Fruit fly (Drosophila melanogaster): Measurements from ENCODE around the gene CG16719.

DNA sequence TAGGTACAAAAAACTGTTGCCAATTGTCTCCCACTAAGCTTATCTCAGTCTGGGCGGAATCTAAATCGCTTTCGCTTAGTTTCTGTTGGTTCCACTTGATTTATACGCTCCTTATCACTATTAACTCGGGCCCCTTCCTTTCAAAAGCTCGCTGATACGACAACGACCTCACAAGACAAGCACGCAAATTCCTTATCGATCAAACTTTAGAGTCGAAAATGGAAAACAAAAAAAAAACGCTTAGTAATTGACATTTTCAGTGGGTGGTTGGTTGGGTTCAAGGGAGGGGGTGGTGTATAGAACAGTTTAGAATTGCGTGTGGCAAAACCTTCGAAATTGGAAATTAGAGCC lies 6.5 kb downstream of the CG16719 start:
- TF ChIP-seq Snoo (tag; optimal IDR thresholded peaks at IDR 0.05) (no peak), Pif1B (GFP tag; optimal IDR thresholded peaks at IDR 0.05) (no peak), CG10348 (GFP tag; IDR thresholded peaks at IDR 0.05) (no peak), CG12605 (GFP tag; IDR thresholded peaks at IDR 0.05) (no peak), CG8159 (tag; optimal IDR thresholded peaks at IDR 0.05) (no peak), CG13204 (GFP tag; optimal IDR thresholded peaks at IDR 0.05) (no peak), CG9948 (tag; optimal IDR thresholded peaks at IDR 0.05) (no peak), rn (GFP tag; IDR thresholded peaks at IDR 0.05) (no peak), Pif1A (GFP tag; optimal IDR thresholded peaks at IDR 0.05) (no peak), Ets98B (GFP tag; IDR thresholded peaks at IDR 0.05) (no peak), CG14655 (GFP tag; optimal IDR thresholded peaks at IDR 0.05) (no peak)
